Worm (Caenorhabditis elegans): Measurements from ENCODE around the gene mrps-35.
"Not testable (repeated sequence)": the region's sequence is repeated elsewhere in the genome, so short reads cannot be mapped to it uniquely, and the experiment has no call there.

mrps-35 gene

DNA sequence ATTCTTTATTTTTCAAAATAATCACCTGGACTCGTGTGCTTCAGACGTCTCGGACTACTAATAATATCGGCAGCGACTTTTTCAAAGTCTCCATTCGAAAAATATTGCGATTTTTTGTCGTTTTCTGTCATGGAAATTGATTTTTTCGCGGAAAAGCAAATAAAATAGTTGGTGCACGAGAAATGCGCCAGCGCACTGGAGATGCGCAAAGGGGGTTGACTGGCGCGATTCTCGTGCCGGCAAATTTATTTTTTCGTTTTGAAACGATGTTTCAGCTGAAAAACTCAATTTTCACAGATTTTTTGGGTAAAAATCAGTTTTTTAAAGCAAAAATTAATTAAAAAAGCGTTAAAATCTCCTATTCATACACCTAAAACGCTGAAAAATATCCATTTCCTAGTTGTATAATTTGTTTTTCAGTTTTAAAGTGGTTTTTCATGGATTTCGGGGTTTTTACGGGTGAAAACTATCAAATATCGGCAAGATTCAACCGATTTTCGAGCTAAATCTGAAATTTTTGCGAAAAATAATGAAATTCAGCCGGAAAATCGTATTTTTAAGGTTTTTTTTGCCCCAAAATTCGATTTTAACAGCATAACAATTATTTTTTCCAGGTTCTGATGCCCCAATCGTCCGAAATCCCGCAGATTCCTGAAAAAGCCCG is 9.3 kb downstream of the mrps-35 start, which contains the start of the genes reps-1 and Y39B6A.37:
TSS of gene reps-1 (minus strand) at position 263 of the 664 bp plus-strand sequence.
TSS of gene Y39B6A.37 (plus strand) at position 614 of the 664 bp plus-strand sequence.
- TF ChIP-seq him-1 (tag; optimal IDR thresholded peaks at IDR 0.05) = no peak
- peak; percentile 42 for TF ChIP-seq W03F9.2 (tag; optimal IDR thresholded peaks at IDR 0.05)

DNA sequence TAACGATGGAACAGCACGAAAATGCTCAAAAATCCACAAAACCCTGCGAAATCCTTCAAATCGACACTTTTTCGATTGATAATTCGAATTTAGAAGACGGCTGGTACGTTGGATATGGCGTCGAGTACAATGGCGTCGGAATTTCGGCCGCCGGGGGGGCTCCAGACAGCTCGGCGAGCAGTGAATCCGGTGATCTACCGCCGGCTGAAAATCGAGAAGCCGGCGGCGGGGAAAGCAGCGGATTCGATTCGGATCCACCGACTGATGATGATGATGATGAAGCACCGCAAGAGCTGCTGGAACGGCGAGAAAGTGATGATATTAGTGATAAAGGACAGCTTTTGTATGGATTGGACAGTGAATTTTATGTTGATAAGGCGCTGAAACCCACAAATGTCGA is 9.9 kb downstream of the mrps-35 start:
- TF ChIP-seq him-1 (tag; optimal IDR thresholded peaks at IDR 0.05) = no peak
- no peak for TF ChIP-seq W03F9.2 (tag; optimal IDR thresholded peaks at IDR 0.05)
- TF ChIP-seq dao-5 (tag; optimal IDR thresholded peaks at IDR 0.05) = no peak

DNA sequence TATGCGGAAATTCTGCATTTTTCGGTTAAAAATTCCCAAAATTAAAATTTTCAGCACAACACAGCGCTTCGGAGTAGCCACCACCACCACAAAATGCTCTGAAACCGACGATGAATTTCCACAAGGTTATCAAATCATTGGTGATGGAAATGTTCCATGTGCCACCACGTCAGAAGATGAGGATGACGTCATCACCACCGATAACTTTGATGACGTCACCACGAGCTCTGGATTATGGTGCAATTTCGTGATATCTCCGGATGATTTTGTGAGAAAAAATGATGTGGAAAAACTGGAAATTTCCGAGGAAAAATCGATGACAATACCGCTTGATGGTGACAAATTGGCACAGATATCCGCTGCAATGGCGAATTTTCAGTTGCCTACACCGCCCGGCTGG is 11.9 kb downstream of the mrps-35 start:
- TF ChIP-seq him-1 (tag; optimal IDR thresholded peaks at IDR 0.05) = no peak

DNA sequence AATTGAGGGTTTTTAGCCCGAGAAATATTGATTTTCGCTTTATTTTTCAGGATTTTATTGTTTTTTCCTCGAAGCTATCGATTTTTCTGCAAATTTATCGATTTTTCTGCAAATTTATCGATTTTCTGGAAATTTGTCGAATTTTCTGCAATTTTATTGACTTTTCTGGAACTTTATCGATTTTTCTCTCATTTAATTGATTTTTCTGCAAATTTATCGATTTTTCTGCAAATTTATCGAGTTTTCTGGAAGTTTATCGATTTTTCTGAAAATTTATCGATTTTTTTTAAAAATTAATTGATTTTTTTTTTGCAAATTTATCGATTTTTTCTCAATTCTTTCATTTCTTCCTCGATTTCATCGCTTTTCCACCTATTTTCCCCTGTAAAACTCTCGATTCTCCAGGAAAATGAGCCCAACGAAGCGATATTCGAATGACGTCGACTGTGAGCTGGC is 12.5 kb downstream of the mrps-35 start, which contains the start of gene gtf-2F2:
TSS of gene gtf-2F2 (plus strand) at position 406 of the 456 bp plus-strand sequence.
- no peak for TF ChIP-seq dao-5 (tag; optimal IDR thresholded peaks at IDR 0.05)
- no peak for TF ChIP-seq him-1 (tag; optimal IDR thresholded peaks at IDR 0.05)
- TF ChIP-seq W03F9.2 (tag; optimal IDR thresholded peaks at IDR 0.05) = no peak

DNA sequence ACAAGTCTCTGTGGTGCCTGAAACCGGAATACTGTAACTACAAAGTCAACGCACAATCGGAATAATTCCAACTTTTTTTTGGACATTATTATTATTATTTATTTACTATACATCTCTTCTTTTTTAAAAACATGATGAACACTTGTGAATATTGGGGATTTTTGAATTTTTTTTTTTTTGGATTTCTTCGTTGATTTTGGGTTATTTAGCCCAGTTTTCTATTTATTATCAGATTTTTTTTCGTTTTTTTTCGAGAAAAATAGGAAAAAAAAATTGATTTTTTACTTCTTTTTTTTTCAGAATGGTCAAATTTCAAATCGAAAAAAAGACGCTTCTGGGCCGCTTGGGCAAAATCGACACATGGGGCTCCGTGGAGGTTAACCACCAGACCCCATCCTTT is 16.9 kb downstream of the mrps-35 start, which contains the start of gene tgt-2:
TSS of gene tgt-2 (plus strand) at position 301 of the 400 bp plus-strand sequence.
- no peak for TF ChIP-seq W03F9.2 (tag; optimal IDR thresholded peaks at IDR 0.05)
- no peak for TF ChIP-seq him-1 (tag; optimal IDR thresholded peaks at IDR 0.05)
- TF ChIP-seq dao-5 (tag; optimal IDR thresholded peaks at IDR 0.05) = no peak

DNA sequence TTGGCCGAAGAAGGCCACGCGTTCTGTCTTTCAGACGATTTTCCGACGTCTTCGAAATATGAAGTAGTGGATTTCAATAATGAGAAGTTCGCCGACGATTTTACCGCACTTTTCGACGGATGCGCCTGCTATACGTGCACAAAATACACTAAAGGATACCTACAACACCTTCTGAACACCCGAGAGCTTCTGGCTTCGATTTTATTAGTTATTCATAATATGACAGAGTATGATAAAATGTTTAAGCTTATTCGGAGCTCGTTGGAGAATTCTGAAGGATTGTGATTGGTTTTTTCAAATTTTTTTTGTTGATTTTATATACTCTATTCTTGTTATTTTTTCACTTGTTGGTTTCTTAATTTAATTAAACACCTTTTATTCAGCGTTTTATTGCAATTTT is 19.4 kb downstream of the mrps-35 start:
- TF ChIP-seq W03F9.2 (tag; optimal IDR thresholded peaks at IDR 0.05) = no peak
- no peak for TF ChIP-seq dao-5 (tag; optimal IDR thresholded peaks at IDR 0.05)

DNA sequence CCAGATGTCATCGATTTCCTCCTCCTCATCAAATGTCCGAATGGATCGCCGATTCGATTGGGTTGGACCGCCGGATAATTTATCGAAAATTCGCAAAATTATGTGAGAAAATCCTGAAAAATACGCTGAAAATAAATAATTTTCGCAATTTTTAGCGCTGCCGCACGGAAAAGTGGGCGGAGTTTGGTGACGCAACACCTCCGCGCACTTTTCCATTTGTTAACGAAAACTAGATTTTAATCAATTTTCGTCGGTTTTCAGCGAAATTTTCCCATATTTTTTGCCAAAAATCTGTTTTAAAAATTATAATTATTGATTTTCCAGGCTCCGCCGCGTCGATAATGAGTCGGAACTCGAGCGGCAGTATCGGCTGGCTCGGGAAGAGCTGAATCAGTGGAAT is 19.9 kb downstream of the mrps-35 start, which contains the start of gene Y39B6A.34:
TSS of gene Y39B6A.34 (plus strand) at position 3 of the 400 bp plus-strand sequence.
- TF ChIP-seq W03F9.2 (tag; optimal IDR thresholded peaks at IDR 0.05) = no peak
- no peak for TF ChIP-seq him-1 (tag; optimal IDR thresholded peaks at IDR 0.05)
- TF ChIP-seq dao-5 (tag; optimal IDR thresholded peaks at IDR 0.05) = no peak

DNA sequence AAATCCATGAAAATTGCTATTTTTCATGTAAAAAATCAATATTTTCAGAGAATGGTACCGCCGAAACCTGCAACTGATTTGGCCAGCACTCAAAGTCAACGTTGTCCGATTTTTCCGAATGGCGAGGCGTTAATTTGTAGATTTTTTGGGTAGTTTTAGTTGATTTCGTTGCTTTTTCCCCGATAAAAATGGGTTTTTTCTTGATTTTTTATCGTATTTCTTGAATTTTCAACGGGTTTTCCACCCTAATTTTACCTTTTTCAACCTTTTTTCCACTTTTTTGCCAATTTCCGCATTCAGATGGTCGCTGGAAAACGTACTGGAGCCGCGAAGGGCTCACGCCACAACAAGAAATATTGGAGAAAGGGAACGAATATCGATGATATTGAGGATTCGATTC is 20.6 kb downstream of the mrps-35 start, which contains the start of gene Y39B6A.33:
TSS of gene Y39B6A.33 (plus strand) at position 301 of the 400 bp plus-strand sequence.
- no peak for TF ChIP-seq him-1 (tag; optimal IDR thresholded peaks at IDR 0.05)
- TF ChIP-seq dao-5 (tag; optimal IDR thresholded peaks at IDR 0.05) = no peak
- TF ChIP-seq W03F9.2 (tag; optimal IDR thresholded peaks at IDR 0.05) = no peak

DNA sequence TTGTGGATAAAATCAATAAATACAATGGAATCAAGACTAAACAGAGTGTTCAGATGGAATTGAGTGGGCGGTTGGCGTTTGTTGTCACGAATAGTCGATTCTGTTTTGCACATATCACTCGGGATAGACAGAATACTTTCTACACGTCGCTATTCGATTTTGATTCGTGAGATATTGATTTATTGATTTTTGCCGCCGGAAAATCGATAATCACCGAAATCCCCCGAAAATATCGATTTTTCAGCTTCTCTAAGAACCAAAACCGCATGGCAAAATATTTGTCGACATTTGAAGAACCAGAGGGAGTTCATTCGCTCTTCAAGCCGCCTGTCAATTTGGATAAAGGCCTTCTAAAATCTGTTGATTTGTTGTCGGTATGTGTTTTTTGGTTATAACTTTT is 29.3 kb downstream of the mrps-35 start:
- TF ChIP-seq dao-5 (tag; optimal IDR thresholded peaks at IDR 0.05) (no peak), him-1 (tag; optimal IDR thresholded peaks at IDR 0.05) (no peak), W03F9.2 (tag; optimal IDR thresholded peaks at IDR 0.05) (no peak)

DNA sequence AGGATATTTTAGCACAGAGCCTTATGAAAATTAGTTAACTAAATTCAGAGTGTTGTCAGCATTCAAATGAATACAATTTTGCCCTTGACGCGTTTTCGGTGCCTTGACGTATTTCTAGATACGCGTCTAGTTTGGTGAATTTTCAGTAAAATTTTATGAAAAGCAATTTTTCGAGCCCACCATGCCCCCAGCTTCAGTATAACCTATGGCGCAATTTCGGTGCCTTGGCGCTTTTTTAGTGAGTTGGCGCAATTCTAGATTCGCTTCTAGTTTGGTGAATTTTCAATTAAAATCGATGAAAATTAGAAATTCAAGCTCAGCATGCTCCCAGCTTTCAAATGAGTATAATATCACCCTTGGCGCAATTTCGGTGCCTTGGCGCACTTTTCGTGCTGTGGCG is 32.1 kb downstream of the mrps-35 start:
- no peak for TF ChIP-seq dao-5 (tag; optimal IDR thresholded peaks at IDR 0.05)
- TF ChIP-seq him-1 (tag; optimal IDR thresholded peaks at IDR 0.05) = no peak
- TF ChIP-seq W03F9.2 (tag; optimal IDR thresholded peaks at IDR 0.05) = no peak

DNA sequence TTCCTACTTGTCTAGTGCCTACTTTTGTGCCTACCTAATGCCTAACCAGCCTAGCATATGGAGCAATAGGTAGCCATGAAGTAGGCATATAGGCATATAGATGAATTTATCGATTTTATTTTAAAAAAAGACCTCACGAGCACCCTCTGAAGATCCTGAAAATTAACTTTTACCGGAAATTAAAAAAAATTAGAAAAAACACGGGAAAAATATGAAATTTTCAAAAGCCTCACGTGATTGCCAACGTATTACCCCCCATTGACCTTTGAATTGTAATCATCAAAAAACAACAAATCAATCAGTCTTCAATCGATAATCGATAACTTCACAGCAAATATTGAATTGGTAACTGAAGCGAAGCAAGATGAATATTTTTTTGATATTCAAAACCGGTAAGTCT is 33.2 kb downstream of the mrps-35 start, which contains the start of gene Y39B6A.30:
TSS of gene Y39B6A.30 (plus strand) at position 301 of the 400 bp plus-strand sequence.
- not testable (repeated sequence) for TF ChIP-seq W03F9.2, dao-5, him-1 (tag; optimal IDR thresholded peaks at IDR 0.05)

DNA sequence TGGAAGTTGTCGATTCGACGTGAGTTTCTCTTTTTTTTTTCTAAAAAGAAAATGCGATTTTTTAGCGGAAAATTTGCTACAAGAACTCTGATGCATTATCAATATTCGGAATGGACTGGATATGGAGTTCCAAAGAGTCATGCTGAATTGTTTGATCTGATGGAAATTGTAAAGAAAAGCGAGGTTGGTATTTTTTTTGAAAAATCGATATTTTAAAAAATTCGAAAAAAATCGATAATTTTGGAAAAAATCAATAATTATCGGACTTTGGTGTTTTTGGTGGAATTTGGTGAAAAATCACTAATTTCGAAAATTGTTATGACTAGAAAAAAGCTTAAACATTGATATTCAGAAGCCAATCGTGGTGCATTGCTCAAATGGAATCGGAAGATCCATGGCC is 38.1 kb downstream of the mrps-35 start:
- TF ChIP-seq him-1 (tag; optimal IDR thresholded peaks at IDR 0.05) (no peak), dao-5 (tag; optimal IDR thresholded peaks at IDR 0.05) (no peak), W03F9.2 (tag; optimal IDR thresholded peaks at IDR 0.05) (no peak)

DNA sequence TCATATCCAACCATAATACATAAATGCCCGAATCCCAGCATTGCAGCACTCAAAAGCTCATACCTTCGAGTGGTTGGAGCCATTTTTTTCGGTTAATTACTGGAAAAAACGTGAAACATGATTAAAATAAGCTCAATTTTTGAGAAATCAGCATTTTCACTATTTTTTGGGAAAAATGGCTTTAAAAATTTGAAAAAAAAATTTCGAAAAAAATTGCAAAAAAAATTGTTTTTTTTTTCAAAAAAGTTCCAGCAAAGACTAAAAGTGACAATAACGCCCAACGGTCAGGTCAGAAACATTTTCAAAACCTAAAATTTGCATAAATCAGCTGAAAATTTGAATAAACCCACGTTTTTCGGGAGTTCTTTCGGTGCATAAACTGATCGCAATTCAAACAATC is 43.6 kb downstream of the mrps-35 start, which contains the start of gene Y39B6A.29:
TSS of gene Y39B6A.29 (minus strand) at position 101 of the 400 bp plus-strand sequence.
- TF ChIP-seq dao-5 (tag; optimal IDR thresholded peaks at IDR 0.05) = no peak
- no peak for TF ChIP-seq W03F9.2 (tag; optimal IDR thresholded peaks at IDR 0.05)

DNA sequence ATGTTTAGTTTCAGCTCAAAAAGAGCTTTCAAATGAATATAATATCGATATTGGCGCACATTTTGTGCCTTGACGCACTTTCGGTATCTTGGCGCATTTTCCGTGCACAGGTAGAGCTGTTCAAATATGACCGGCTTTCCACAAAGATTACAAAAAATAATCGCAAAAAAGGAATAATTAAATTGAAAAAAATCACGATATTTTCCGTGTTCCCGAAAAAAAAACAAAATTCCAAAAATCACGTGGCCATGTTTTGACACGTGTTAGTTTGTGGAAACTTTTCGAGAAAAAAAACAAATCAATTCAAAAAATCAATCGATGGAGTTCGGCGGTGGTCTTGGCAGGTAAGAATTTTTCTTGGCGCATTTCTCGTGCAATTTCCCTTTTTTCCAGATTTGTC is 45.1 kb downstream of the mrps-35 start, which contains the start of gene Y39B6A.25:
TSS of gene Y39B6A.25 (plus strand) at position 301 of the 400 bp plus-strand sequence.
- TF ChIP-seq him-1 (tag; optimal IDR thresholded peaks at IDR 0.05) = no peak
- no peak for TF ChIP-seq W03F9.2 (tag; optimal IDR thresholded peaks at IDR 0.05)
- no peak for TF ChIP-seq dao-5 (tag; optimal IDR thresholded peaks at IDR 0.05)
